Fruit fly (Drosophila melanogaster) whole organism, embryonic: ENCODE measurements around the gene CG43291.

Source experiments
- Awh ChIP-seq: fragments of 200-800 bp; sonication (Bioruptor generic); IDR thresholded peaks from 2 replicates; pipeline ENCODE4, ENCODE4 v1.3.6; 2022; ENCODE audit warnings: missing biosample characterization, missing genetic modification characterization
- CG1024 ChIP-seq: fragments of 200-800 bp; sonication (Bioruptor generic); IDR thresholded peaks from 2 replicates; pipeline ENCODE4 v1.3.6; 2022; ENCODE audit warnings: missing biosample characterization, missing genetic modification characterization
- CG10267 ChIP-seq: fragments of 200-800 bp; sonication (Bioruptor generic); optimal IDR thresholded peaks from 2 replicates; lab custom pipeline; 2018; ENCODE audit warnings: missing biosample characterization, mild to moderate bottlenecking, missing genetic modification characterization, moderate library complexity
- CG11695 ChIP-seq: fragments of 200-800 bp; sonication (Bioruptor generic); IDR thresholded peaks from 3 replicates; pipeline ENCODE4 v1.3.6; 2022; ENCODE audit warnings: missing biosample characterization, missing genetic modification characterization
- CG12104 ChIP-seq: fragments of 200-800 bp; sonication (Bioruptor generic); optimal IDR thresholded peaks from 3 replicates; lab custom pipeline; 2016; ENCODE audit warnings: missing biosample characterization, missing genetic modification characterization
- CG12744 ChIP-seq: fragments of 200-800 bp; sonication (Bioruptor generic); optimal IDR thresholded peaks from 2 replicates; lab custom pipeline; 2016; ENCODE audit warnings: missing biosample characterization, missing genetic modification characterization
- CG13624 ChIP-seq: fragments of 200-800 bp; sonication (Bioruptor generic); optimal IDR thresholded peaks from 2 replicates; lab custom pipeline; 2016; ENCODE audit warnings: missing biosample characterization, missing genetic modification characterization
- CG14667 ChIP-seq: fragments of 200-800 bp; sonication (Bioruptor generic); IDR thresholded peaks from 2 replicates; pipeline ENCODE4 v1.3.6; 2022; ENCODE audit warnings: missing biosample characterization, missing genetic modification characterization
- CG15011 ChIP-seq: fragments of 200-800 bp; sonication (Bioruptor generic); optimal IDR thresholded peaks from 3 replicates; lab custom pipeline; 2018; ENCODE audit warnings: missing biosample characterization, mild to moderate bottlenecking, missing genetic modification characterization
- CG15073 ChIP-seq: fragments of 200-800 bp; sonication (Bioruptor generic); optimal IDR thresholded peaks from 2 replicates; lab custom pipeline; 2016; ENCODE audit warnings: missing biosample characterization, missing genetic modification characterization
- CG17328 ChIP-seq: fragments of 200-800 bp; sonication (Bioruptor generic); IDR thresholded peaks from 2 replicates; pipeline ENCODE4 v1.3.6; 2022; ENCODE audit warnings: missing biosample characterization, missing genetic modification characterization
- CG17361 ChIP-seq: fragments of 200-800 bp; sonication (Bioruptor generic); IDR thresholded peaks from 3 replicates; pipeline ENCODE4 v1.3.6; 2022; ENCODE audit warnings: missing biosample characterization, missing genetic modification characterization
- CG17568 ChIP-seq: fragments of 200-800 bp; sonication (Bioruptor generic); optimal IDR thresholded peaks from 2 replicates; lab custom pipeline; 2018; ENCODE audit warnings: missing biosample characterization, mild to moderate bottlenecking, missing genetic modification characterization, moderate library complexity
- CG17802 ChIP-seq: fragments of 200-800 bp; sonication (Bioruptor generic); optimal IDR thresholded peaks from 2 replicates; lab custom pipeline; 2018; ENCODE audit warnings: missing biosample characterization, mild to moderate bottlenecking, missing genetic modification characterization, moderate library complexity
- CG1792 ChIP-seq: fragments of 200-800 bp; sonication (Bioruptor generic); optimal IDR thresholded peaks from 2 replicates; lab custom pipeline; 2016; ENCODE audit warnings: missing biosample characterization, missing genetic modification characterization
- CG18764 ChIP-seq: fragments of 200-800 bp; sonication (Bioruptor generic); optimal IDR thresholded peaks from 3 replicates; lab custom pipeline; 2016; ENCODE audit warnings: missing biosample characterization, missing genetic modification characterization
- CG2116 ChIP-seq: fragments of 200-800 bp; sonication (Bioruptor generic); optimal IDR thresholded peaks from 3 replicates; lab custom pipeline; 2018; ENCODE audit warnings: missing biosample characterization, mild to moderate bottlenecking, missing genetic modification characterization
- CG32532 ChIP-seq: fragments of 200-800 bp; sonication (Bioruptor generic); IDR thresholded peaks from 2 replicates; pipeline ENCODE4 v1.3.6; 2022; ENCODE audit warnings: missing biosample characterization, missing genetic modification characterization
- CkIIα-i1 ChIP-seq: fragments of 200-800 bp; sonication (Bioruptor generic); IDR thresholded peaks from 2 replicates; pipeline ENCODE4 v1.3.6; 2022; ENCODE audit warnings: missing biosample characterization, missing genetic modification characterization
- CrebB ChIP-seq: fragments of 200-800 bp; sonication (Bioruptor generic); optimal IDR thresholded peaks from 3 replicates; lab custom pipeline; 2018; ENCODE audit warnings: missing biosample characterization, mild to moderate bottlenecking, missing genetic modification characterization
- Elba2 ChIP-seq: fragments of 200-800 bp; sonication (Bioruptor generic); optimal IDR thresholded peaks from 3 replicates; lab custom pipeline; 2016; ENCODE audit warnings: missing biosample characterization, missing genetic modification characterization
- H15 ChIP-seq: fragments of 200-800 bp; sonication (Bioruptor generic); IDR thresholded peaks from 3 replicates; pipeline ENCODE4 v1.3.6; 2022; ENCODE audit warnings: missing biosample characterization, missing genetic modification characterization
- HLHmδ ChIP-seq: fragments of 200-800 bp; sonication (Bioruptor generic); optimal IDR thresholded peaks from 2 replicates; lab custom pipeline; 2018; ENCODE audit warnings: missing biosample characterization, mild to moderate bottlenecking, missing genetic modification characterization, moderate library complexity
- Hr3 ChIP-seq: fragments of 200-800 bp; sonication (Bioruptor generic); optimal IDR thresholded peaks from 3 replicates; lab custom pipeline; 2016; ENCODE audit warnings: missing biosample characterization, missing genetic modification characterization
- MBD-R2 ChIP-seq: fragments of 200-800 bp; sonication (Bioruptor generic); IDR thresholded peaks from 2 replicates; pipeline ENCODE4 v1.3.6; 2022; ENCODE audit warnings: missing biosample characterization, missing genetic modification characterization
- PHDP ChIP-seq: fragments of 200-800 bp; sonication (Bioruptor generic); optimal IDR thresholded peaks from 3 replicates; lab custom pipeline; 2018; ENCODE audit warnings: missing biosample characterization, mild to moderate bottlenecking, missing genetic modification characterization, moderate library complexity
- Sry-δ ChIP-seq: fragments of 200-800 bp; sonication (Bioruptor generic); optimal IDR thresholded peaks from 2 replicates; lab custom pipeline; 2016; ENCODE audit warnings: missing biosample characterization, missing genetic modification characterization
- TFAM ChIP-seq: fragments of 200-800 bp; sonication (Bioruptor generic); optimal IDR thresholded peaks from 2 replicates; lab custom pipeline; 2017; ENCODE audit warnings: missing biosample characterization, missing genetic modification characterization, inconsistent platforms
- aop ChIP-seq: fragments of 200-800 bp; sonication (Bioruptor generic); IDR thresholded peaks from 2 replicates; pipeline ENCODE4 v1.3.6; 2022; ENCODE audit warnings: missing biosample characterization, missing genetic modification characterization
- dan ChIP-seq: fragments of 200-800 bp; sonication (Bioruptor generic); IDR thresholded peaks from 2 replicates; pipeline ENCODE4 v1.3.6; 2022; ENCODE audit warnings: missing biosample characterization, missing genetic modification characterization
- fd102C ChIP-seq: fragments of 200-800 bp; sonication (Bioruptor generic); optimal IDR thresholded peaks from 2 replicates; lab custom pipeline; 2018; ENCODE audit warnings: missing biosample characterization, mild to moderate bottlenecking, missing genetic modification characterization, moderate library complexity
- ftz-f1 ChIP-seq: fragments of 200-800 bp; sonication (Bioruptor generic); optimal IDR thresholded peaks from 2 replicates; lab custom pipeline; 2016; ENCODE audit warnings: missing biosample characterization, missing genetic modification characterization
- fu2 ChIP-seq: fragments of 200-800 bp; sonication (Bioruptor generic); optimal IDR thresholded peaks from 2 replicates; lab custom pipeline; 2016; ENCODE audit warnings: missing biosample characterization, missing genetic modification characterization
- gce ChIP-seq: fragments of 200-800 bp; sonication (Bioruptor generic); IDR thresholded peaks from 3 replicates; pipeline ENCODE4 v1.3.6; 2022; ENCODE audit warnings: missing biosample characterization, missing genetic modification characterization
- gem ChIP-seq: fragments of 200-800 bp; sonication (Bioruptor generic); optimal IDR thresholded peaks from 2 replicates; lab custom pipeline; 2019; ENCODE audit warnings: missing biosample characterization, mild to moderate bottlenecking, missing genetic modification characterization, moderate library complexity
- grau ChIP-seq: fragments of 200-800 bp; optimal IDR thresholded peaks from 3 replicates; lab custom pipeline; 2019; ENCODE audit warnings: missing biosample characterization, mild to moderate bottlenecking, missing genetic modification characterization, moderate library complexity
- gt ChIP-seq: fragments of 200-800 bp; sonication (Bioruptor generic); IDR thresholded peaks from 2 replicates; pipeline ENCODE4 v1.3.6; 2022; ENCODE audit warnings: missing biosample characterization, missing genetic modification characterization
- kni ChIP-seq: fragments of 200-800 bp; sonication (Bioruptor generic); optimal IDR thresholded peaks from 3 replicates; lab custom pipeline; 2017; ENCODE audit warnings: mild to moderate bottlenecking, missing biosample characterization, missing genetic modification reagents, missing genetic modification characterization
- lab ChIP-seq: fragments of 200-800 bp; sonication (Bioruptor generic); optimal IDR thresholded peaks from 3 replicates; lab custom pipeline; 2017; ENCODE audit warnings: missing biosample characterization, missing genetic modification characterization, mild to moderate bottlenecking, moderate library complexity, missing genetic modification reagents
- lov ChIP-seq, 2 experiments: fragments of 200-800 bp in 1 of 2; fragments of >200 bp in 1 of 2; sonication (Bioruptor generic) in 1 of 2; IDR thresholded peaks in 1 of 2; optimal IDR thresholded peaks in 1 of 2; 2 replicates in 1 of 2; 3 replicates in 1 of 2; pipeline versions ENCODE4 v1.3.6 to Lab custom; 2017 to 2022; ENCODE audit warnings: missing biosample characterization in 1 of 2, missing genetic modification characterization in 1 of 2
- nau ChIP-seq: fragments of 200-800 bp; sonication (Bioruptor generic); optimal IDR thresholded peaks from 3 replicates; lab custom pipeline; 2017; ENCODE audit warnings: missing biosample characterization, mild to moderate bottlenecking, missing genetic modification characterization, missing genetic modification reagents
- sc ChIP-seq, 3 experiments: fragments of >200 bp in 2 of 3; fragments of 200-800 bp in 1 of 3; sonication (Bioruptor generic) in 1 of 3; optimal IDR thresholded peaks; 2 replicates in 2 of 3; 3 replicates in 1 of 3; lab custom pipeline; 2017; ENCODE audit warnings: mild to moderate bottlenecking in 1 of 3, missing biosample characterization in 1 of 3, missing genetic modification characterization in 1 of 3, missing genetic modification reagents in 1 of 3
- sens-2 ChIP-seq: fragments of 200-800 bp; sonication (Bioruptor generic); IDR thresholded peaks from 2 replicates; pipeline ENCODE4 v1.3.6; 2022; ENCODE audit warnings: missing biosample characterization, missing genetic modification characterization
- sisA ChIP-seq: fragments of 200-800 bp; sonication (Bioruptor generic); IDR thresholded peaks from 2 replicates; pipeline ENCODE4 v1.3.6; 2022; ENCODE audit warnings: missing biosample characterization, missing genetic modification characterization
- so ChIP-seq: fragments of 200-800 bp; sonication (Bioruptor generic); IDR thresholded peaks from 3 replicates; pipeline ENCODE4 v1.3.6; 2022; ENCODE audit warnings: missing biosample characterization, missing genetic modification characterization
- sob ChIP-seq: fragments of 200-800 bp; sonication (Bioruptor generic); IDR thresholded peaks from 2 replicates; pipeline ENCODE4 v1.3.6; 2022; ENCODE audit warnings: missing biosample characterization, missing genetic modification characterization
- tio ChIP-seq: fragments of 200-800 bp; sonication (Bioruptor generic); optimal IDR thresholded peaks from 2 replicates; lab custom pipeline; 2017; ENCODE audit warnings: missing biosample characterization, missing genetic modification characterization, inconsistent platforms
- trem ChIP-seq: fragments of 200-800 bp; optimal IDR thresholded peaks from 3 replicates; lab custom pipeline; 2019; ENCODE audit warnings: missing biosample characterization, mild to moderate bottlenecking, missing genetic modification characterization, moderate library complexity
- unpg ChIP-seq: fragments of 200-800 bp; sonication (Bioruptor generic); optimal IDR thresholded peaks from 3 replicates; lab custom pipeline; 2018; ENCODE audit warnings: missing biosample characterization, mild to moderate bottlenecking, missing genetic modification characterization, moderate library complexity
- usp ChIP-seq: fragments of >200 bp; optimal IDR thresholded peaks from 2 replicates; lab custom pipeline; 2017; ENCODE audit warnings: missing biosample characterization, missing genetic modification characterization
- vvl ChIP-seq: fragments of 200-800 bp; sonication (Bioruptor generic); IDR thresholded peaks from 2 replicates; pipeline ENCODE4 v1.3.6; 2022; ENCODE audit warnings: missing biosample characterization, missing genetic modification characterization
- zen2 ChIP-seq: fragments of 200-800 bp; sonication (Bioruptor generic); IDR thresholded peaks from 3 replicates; pipeline ENCODE4 v1.3.6; 2022; ENCODE audit warnings: missing biosample characterization, missing genetic modification characterization; ENCODE audit not compliant: partially characterized antibody

CG43291 gene

dm6 chr3R:14291431-14291830 is 47.0 kb upstream of the CG43291 start (continued):
- no peak for TF ChIP-seq CG18764 (GFP tag; lab: Kevin White, UChicago)
- TF ChIP-seq sob, result no peak
- no peak for TF ChIP-seq Elba2 (GFP tag; lab: Kevin White, UChicago)
- TF ChIP-seq fd102C (GFP tag; lab: Kevin White, UChicago), result no peak
- TF ChIP-seq ftz-f1 (GFP tag; lab: Kevin White, UChicago), result no peak
- TF ChIP-seq CG12104 (GFP tag; lab: Kevin White, UChicago), result no peak
- no peak for TF ChIP-seq lov (optimal IDR thresholded peaks at IDR 0.05; lab: Kevin White, UChicago)
- TF ChIP-seq lov (GFP tag; IDR thresholded peaks at IDR 0.05; lab: Robert Waterston, UW), result no peak
- no peak for TF ChIP-seq HLHmδ (GFP tag; lab: Kevin White, UChicago)
- no peak for TF ChIP-seq kni
- TF ChIP-seq TFAM (GFP tag; lab: Kevin White, UChicago), result no peak
- TF ChIP-seq CG2116 (GFP tag; lab: Kevin White, UChicago), result no peak
- TF ChIP-seq CG32532, result no peak
- no peak for TF ChIP-seq CG1024 (GFP tag; lab: Robert Waterston, UW)
- TF ChIP-seq unpg, result peak; percentile 32
- peak; percentile 32 for TF ChIP-seq grau (tag; lab: Kevin White, UChicago)
- TF ChIP-seq H15 (GFP tag; lab: Robert Waterston, UW), result no peak
- TF ChIP-seq CkIIα-i1, result no peak
- TF ChIP-seq gem (tag; lab: Kevin White, UChicago), result peak; percentile 26
- no peak for TF ChIP-seq gce (GFP tag; lab: Robert Waterston, UW)
- TF ChIP-seq PHDP (tag; lab: Kevin White, UChicago), result no peak
- TF ChIP-seq sc (optimal IDR thresholded peaks at IDR 0.05; lab: Kevin White, UChicago), result no peak
- no peak for TF ChIP-seq sc (GFP tag; optimal IDR thresholded peaks at IDR 0.05; lab: Kevin White, UChicago)
- no peak for TF ChIP-seq Sry-δ
- no peak for TF ChIP-seq zen2
- no peak for TF ChIP-seq dan
- 0 out of 3 replicates have a peak, but pooled peaks have one; percentile 33 for TF ChIP-seq CG17361 (GFP tag; lab: Robert Waterston, UW)
- no peak for TF ChIP-seq aop (GFP tag; lab: Robert Waterston, UW)
- no peak for TF ChIP-seq Hr3 (GFP tag; lab: Kevin White, UChicago)
- TF ChIP-seq sens-2, result no peak
- TF ChIP-seq fu2 (GFP tag; lab: Kevin White, UChicago), result no peak
- no peak for TF ChIP-seq CG15073 (GFP tag; lab: Kevin White, UChicago)
- TF ChIP-seq MBD-R2 (GFP tag; lab: Robert Waterston, UW), result no peak
- no peak for TF ChIP-seq CG10267
- no peak for TF ChIP-seq vvl
- TF ChIP-seq CG1792, result no peak
- TF ChIP-seq usp (GFP tag; lab: Kevin White, UChicago), result no peak
- no peak for TF ChIP-seq CG13624 (GFP tag; lab: Kevin White, UChicago)
- TF ChIP-seq Awh, result no peak
- no peak for TF ChIP-seq CG14667
- 0 out of 2 replicates have a peak, but pooled peaks have one; percentile 11 for TF ChIP-seq CG17328 (GFP tag; lab: Robert Waterston, UW)
- no peak for TF ChIP-seq CG17802
- no peak for TF ChIP-seq CG15011
- TF ChIP-seq gt (GFP tag; lab: Robert Waterston, UW), result no peak
- TF ChIP-seq trem (tag; lab: Kevin White, UChicago), result no peak
- TF ChIP-seq CG11695 (GFP tag; lab: Robert Waterston, UW), result no peak
- TF ChIP-seq CG12744, result no peak
- peak; percentile 16 for TF ChIP-seq lab (GFP tag; lab: Kevin White, UChicago)
- no peak for TF ChIP-seq tio (GFP tag; lab: Kevin White, UChicago)
- no peak for TF ChIP-seq sisA (GFP tag; lab: Robert Waterston, UW)
- TF ChIP-seq CG17568, result no peak
- no peak for TF ChIP-seq nau (GFP tag; lab: Kevin White, UChicago)
- no peak for TF ChIP-seq CrebB (tag; lab: Kevin White, UChicago)
- no peak for TF ChIP-seq so (GFP tag; lab: Robert Waterston, UW)
